Fruit fly (Drosophila melanogaster) whole organism, embryonic: ENCODE data around the gene CG9590.

Experiments
- Asciz ChIP-seq: fragments of 200-800 bp; sonication (Bioruptor generic); optimal IDR thresholded peaks from 2 replicates; lab custom pipeline; 2017; ENCODE audit warnings: missing biosample characterization, mild to moderate bottlenecking, missing genetic modification characterization, missing genetic modification reagents
- BEAF-32 ChIP-seq: fragments of 200-800 bp; sonication (Bioruptor generic); optimal IDR thresholded peaks from 3 replicates; lab custom pipeline; 2017; ENCODE audit warnings: missing biosample characterization, missing genetic modification characterization, mild to moderate bottlenecking, moderate library complexity, missing genetic modification reagents
- CG12104 ChIP-seq: fragments of 200-800 bp; sonication (Bioruptor generic); optimal IDR thresholded peaks from 3 replicates; lab custom pipeline; 2016; ENCODE audit warnings: missing biosample characterization, missing genetic modification characterization
- CG13287 ChIP-seq: fragments of 200-800 bp; sonication (Bioruptor generic); IDR thresholded peaks from 2 replicates; pipeline ENCODE4 v1.3.6; 2022; ENCODE audit warnings: missing biosample characterization, missing genetic modification characterization; ENCODE audit not compliant: partially characterized antibody
- CG14965 ChIP-seq: fragments of 200-800 bp; sonication (Bioruptor generic); optimal IDR thresholded peaks from 2 replicates; lab custom pipeline; 2016; ENCODE audit warnings: missing biosample characterization, missing genetic modification characterization, borderline replicate concordance
- CG16779 ChIP-seq: fragments of 200-800 bp; sonication (Bioruptor generic); IDR thresholded peaks from 2 replicates; pipeline ENCODE4 v1.3.6; 2022; ENCODE audit warnings: missing biosample characterization, missing genetic modification characterization
- CG16813 ChIP-seq: fragments of 200-800 bp; sonication (Bioruptor generic); IDR thresholded peaks from 3 replicates; pipeline ENCODE4 v1.3.6; 2022; ENCODE audit warnings: missing biosample characterization, missing genetic modification characterization; ENCODE audit not compliant: partially characterized antibody
- CG1832 ChIP-seq: fragments of 200-800 bp; sonication (Bioruptor generic); optimal IDR thresholded peaks from 2 replicates; lab custom pipeline; 2017; ENCODE audit warnings: missing biosample characterization, mild to moderate bottlenecking, missing genetic modification characterization, inconsistent platforms
- CG2889 ChIP-seq: fragments of 200-800 bp; sonication (Bioruptor generic); IDR thresholded peaks from 3 replicates; pipeline ENCODE4 v1.3.6; 2022; ENCODE audit warnings: missing biosample characterization, missing genetic modification characterization
- CG31365 ChIP-seq: fragments of 200-800 bp; sonication (Bioruptor generic); optimal IDR thresholded peaks from 2 replicates; lab custom pipeline; 2018; ENCODE audit warnings: missing biosample characterization, mild to moderate bottlenecking, missing genetic modification characterization
- CG32532 ChIP-seq: fragments of 200-800 bp; sonication (Bioruptor generic); IDR thresholded peaks from 2 replicates; pipeline ENCODE4 v1.3.6; 2022; ENCODE audit warnings: missing biosample characterization, missing genetic modification characterization
- CG3838 ChIP-seq: fragments of 200-800 bp; sonication (Bioruptor generic); optimal IDR thresholded peaks from 3 replicates; lab custom pipeline; 2016; ENCODE audit warnings: missing biosample characterization, missing genetic modification characterization
- CG7839 ChIP-seq: fragments of 200-800 bp; sonication (Bioruptor generic); optimal IDR thresholded peaks from 3 replicates; lab custom pipeline; 2018; ENCODE audit warnings: missing biosample characterization, mild to moderate bottlenecking, missing genetic modification characterization, moderate library complexity
- CG9215 ChIP-seq: fragments of 200-800 bp; sonication (Bioruptor generic); IDR thresholded peaks from 2 replicates; pipeline ENCODE4 v1.3.6; 2022; ENCODE audit warnings: missing biosample characterization, missing genetic modification characterization
- CG9727 ChIP-seq: fragments of 200-800 bp; sonication (Bioruptor generic); optimal IDR thresholded peaks from 3 replicates; lab custom pipeline; 2017; ENCODE audit warnings: missing biosample characterization, mild to moderate bottlenecking, missing genetic modification characterization
- Camta ChIP-seq: fragments of 200-800 bp; sonication (Bioruptor generic); optimal IDR thresholded peaks from 2 replicates; lab custom pipeline; 2016; ENCODE audit warnings: missing biosample characterization, missing genetic modification characterization
- D19B ChIP-seq: fragments of 200-800 bp; sonication (Bioruptor generic); optimal IDR thresholded peaks from 2 replicates; lab custom pipeline; 2017; ENCODE audit warnings: missing biosample characterization, mild to moderate bottlenecking, missing genetic modification characterization
- Dad ChIP-seq: fragments of 200-800 bp; sonication (Bioruptor generic); optimal IDR thresholded peaks from 3 replicates; lab custom pipeline; 2016; ENCODE audit warnings: missing biosample characterization, missing genetic modification characterization
- Dfd ChIP-seq, 2 experiments: fragments of >200 bp; optimal IDR thresholded peaks; 2 replicates each; lab custom pipeline; 2017; ENCODE audit warnings: missing biosample characterization in 2 of 2, missing genetic modification characterization in 2 of 2
- Hmr ChIP-seq: fragments of 200-800 bp; sonication (Bioruptor generic); optimal IDR thresholded peaks from 3 replicates; lab custom pipeline; 2017; ENCODE audit warnings: mild to moderate bottlenecking, missing biosample characterization, missing genetic modification reagents, missing genetic modification characterization
- Lpt ChIP-seq: fragments of >200 bp; optimal IDR thresholded peaks from 2 replicates; lab custom pipeline; 2018; ENCODE audit warnings: missing biosample characterization, missing genetic modification characterization
- Max ChIP-seq: fragments of 200-800 bp; sonication (Bioruptor generic); optimal IDR thresholded peaks from 2 replicates; lab custom pipeline; 2016; ENCODE audit warnings: missing biosample characterization, mild to moderate bottlenecking, missing genetic modification characterization
- Med ChIP-seq: fragments of 200-800 bp; sonication (Bioruptor generic); peaks from one replicate; lab custom pipeline; 2016; ENCODE audit warnings: missing biosample characterization, missing genetic modification characterization, mild to moderate bottlenecking, inconsistent platforms, moderate library complexity
- NFAT ChIP-seq: fragments of 200-800 bp; sonication (Bioruptor generic); IDR thresholded peaks from 2 replicates; pipeline ENCODE4 v1.3.6; 2022; ENCODE audit warnings: missing biosample characterization, missing genetic modification characterization
- Opbp ChIP-seq: fragments of 200-800 bp; sonication (Bioruptor generic); IDR thresholded peaks from 3 replicates; pipeline ENCODE4 v1.3.6; 2022; ENCODE audit warnings: missing biosample characterization, missing genetic modification characterization; ENCODE audit not compliant: partially characterized antibody
- PHDP ChIP-seq: fragments of 200-800 bp; sonication (Bioruptor generic); optimal IDR thresholded peaks from 3 replicates; lab custom pipeline; 2018; ENCODE audit warnings: missing biosample characterization, mild to moderate bottlenecking, missing genetic modification characterization, moderate library complexity
- Rfx ChIP-seq: fragments of 200-800 bp; sonication (Bioruptor generic); IDR thresholded peaks from 2 replicates; pipeline ENCODE4 v1.3.6; 2022; ENCODE audit warnings: missing biosample characterization, missing genetic modification characterization
- Sox100B ChIP-seq: fragments of 200-800 bp; sonication (Bioruptor generic); optimal IDR thresholded peaks from 3 replicates; lab custom pipeline; 2018; ENCODE audit warnings: missing biosample characterization, mild to moderate bottlenecking, missing genetic modification characterization
- Sry-δ ChIP-seq: fragments of 200-800 bp; sonication (Bioruptor generic); optimal IDR thresholded peaks from 2 replicates; lab custom pipeline; 2016; ENCODE audit warnings: missing biosample characterization, missing genetic modification characterization
- croc ChIP-seq: fragments of 200-800 bp; sonication (Bioruptor generic); conservative IDR thresholded peaks from 3 replicates; pipeline ENCODE4 v1.3.6; 2022; ENCODE audit warnings: missing biosample characterization, missing genetic modification characterization
- danr ChIP-seq: fragments of 200-800 bp; sonication (Bioruptor generic); IDR thresholded peaks from 2 replicates; pipeline ENCODE4 v1.3.6; 2022; ENCODE audit warnings: missing biosample characterization, missing genetic modification characterization
- dimm ChIP-seq: fragments of 200-800 bp; sonication (Bioruptor generic); IDR thresholded peaks from 2 replicates; pipeline ENCODE4 v1.3.6; 2022; ENCODE audit warnings: missing biosample characterization, missing genetic modification characterization
- dm ChIP-seq: fragments of 200-800 bp; sonication (Bioruptor generic); optimal IDR thresholded peaks from 3 replicates; lab custom pipeline; 2016; ENCODE audit warnings: missing biosample characterization, missing genetic modification characterization
- dmrt99B ChIP-seq: fragments of 200-800 bp; sonication (Bioruptor generic); optimal IDR thresholded peaks from 2 replicates; lab custom pipeline; 2018; ENCODE audit warnings: missing biosample characterization, mild to moderate bottlenecking, missing genetic modification characterization, moderate library complexity
- grau ChIP-seq: fragments of 200-800 bp; optimal IDR thresholded peaks from 3 replicates; lab custom pipeline; 2019; ENCODE audit warnings: missing biosample characterization, mild to moderate bottlenecking, missing genetic modification characterization, moderate library complexity
- grn ChIP-seq: fragments of 200-800 bp; sonication (Bioruptor generic); optimal IDR thresholded peaks from 3 replicates; lab custom pipeline; 2017; ENCODE audit warnings: missing biosample characterization, missing genetic modification characterization
- gro ChIP-seq: fragments of 200-800 bp; sonication (Bioruptor generic); optimal IDR thresholded peaks from 2 replicates; lab custom pipeline; 2016; ENCODE audit warnings: missing biosample characterization, missing genetic modification characterization
- hkb ChIP-seq, 2 experiments: fragments of 200-800 bp in 1 of 2; fragments of >200 bp in 1 of 2; sonication (Bioruptor generic) in 1 of 2; IDR thresholded peaks in 1 of 2; optimal IDR thresholded peaks in 1 of 2; 2 replicates each; pipeline versions ENCODE4 v1.3.6 to Lab custom; 2017 to 2022; ENCODE audit warnings: missing biosample characterization in 1 of 2, missing genetic modification characterization in 1 of 2
- kni ChIP-seq: fragments of 200-800 bp; sonication (Bioruptor generic); optimal IDR thresholded peaks from 3 replicates; lab custom pipeline; 2017; ENCODE audit warnings: mild to moderate bottlenecking, missing biosample characterization, missing genetic modification reagents, missing genetic modification characterization
- oc ChIP-seq: fragments of 200-800 bp; sonication (Bioruptor generic); optimal IDR thresholded peaks from 2 replicates; lab custom pipeline; 2018; ENCODE audit warnings: missing biosample characterization, mild to moderate bottlenecking, missing genetic modification characterization, moderate library complexity
- pho ChIP-seq: fragments of 200-800 bp; sonication (Bioruptor generic); optimal IDR thresholded peaks from 2 replicates; lab custom pipeline; 2016; ENCODE audit warnings: missing biosample characterization, missing genetic modification characterization
- pnt ChIP-seq: fragments of 200-800 bp; sonication (Bioruptor generic); optimal IDR thresholded peaks from 3 replicates; lab custom pipeline; 2016; ENCODE audit warnings: missing biosample characterization, missing genetic modification characterization
- pum ChIP-seq: fragments of 200-800 bp; sonication (Bioruptor generic); optimal IDR thresholded peaks from 2 replicates; lab custom pipeline; 2016; ENCODE audit warnings: missing biosample characterization, missing genetic modification characterization
- scrt ChIP-seq: fragments of 200-800 bp; sonication (Bioruptor generic); optimal IDR thresholded peaks from 2 replicates; lab custom pipeline; 2018; ENCODE audit warnings: missing biosample characterization, mild to moderate bottlenecking, missing genetic modification characterization, moderate library complexity
- slp2 ChIP-seq: fragments of 200-800 bp; sonication (Bioruptor generic); optimal IDR thresholded peaks from 2 replicates; lab custom pipeline; 2016; ENCODE audit warnings: missing biosample characterization, missing genetic modification characterization
- trem ChIP-seq: fragments of 200-800 bp; optimal IDR thresholded peaks from 3 replicates; lab custom pipeline; 2019; ENCODE audit warnings: missing biosample characterization, mild to moderate bottlenecking, missing genetic modification characterization, moderate library complexity
- tup ChIP-seq: fragments of 200-800 bp; sonication (Bioruptor generic); optimal IDR thresholded peaks from 2 replicates; lab custom pipeline; 2016; ENCODE audit warnings: missing biosample characterization, mild to moderate bottlenecking, missing genetic modification characterization, moderate library complexity
- z ChIP-seq: fragments of 200-800 bp; sonication (Bioruptor generic); IDR thresholded peaks from 3 replicates; pipeline ENCODE4 v1.3.6; 2022; ENCODE audit warnings: missing biosample characterization, missing genetic modification characterization

CG9590 gene

dm6 chr3R:15762815-15763214 lies 23.7 kb upstream of the CG9590 start, which contains the start of gene CG12784:
CG12784 (plus strand) TSS chr3R:15763115.
- TF ChIP-seq pho (no peak), Max (no peak), hkb (optimal IDR thresholded peaks at IDR 0.05; lab: Kevin White, UChicago) (no peak), hkb (GFP tag; IDR thresholded peaks at IDR 0.05; lab: Robert Waterston, UW) (no peak), CG16779 (GFP tag; lab: Robert Waterston, UW) (no peak), CG3838 (GFP tag; lab: Kevin White, UChicago) (no peak), CG12104 (GFP tag; lab: Kevin White, UChicago) (no peak), dm (GFP tag; lab: Kevin White, UChicago) (no peak), D19B (GFP tag; lab: Kevin White, UChicago) (no peak), pum (GFP tag; lab: Kevin White, UChicago) (no peak), trem (tag; lab: Kevin White, UChicago) (no peak)

dm6 chr3R:15767338-15767737 lies 19.2 kb upstream of the CG9590 start, which contains the start of gene CG5623:
CG5623 (minus strand) TSS chr3R:15767438.
- no peak for TF ChIP-seq gro (GFP tag; lab: Kevin White, UChicago)
- no peak for TF ChIP-seq CG14965
- TF ChIP-seq oc: no peak
- TF ChIP-seq grn (GFP tag; lab: Kevin White, UChicago): no peak
- no peak for TF ChIP-seq PHDP (tag; lab: Kevin White, UChicago)
- no peak for TF ChIP-seq CG7839
- no peak for TF ChIP-seq danr
- no peak for TF ChIP-seq grau
- TF ChIP-seq Asciz (GFP tag; lab: Kevin White, UChicago): no peak
- no peak for TF ChIP-seq CG9727
- TF ChIP-seq Med (GFP tag; lab: Kevin White, UChicago): no peak
- TF ChIP-seq slp2 (GFP tag; lab: Kevin White, UChicago): no peak
- no peak for TF ChIP-seq dimm (GFP tag; lab: Robert Waterston, UW)
- TF ChIP-seq CG9215 (GFP tag; lab: Robert Waterston, UW): no peak
- no peak for TF ChIP-seq dmrt99B
- TF ChIP-seq, all 482 proteins: peak for 0

DNA sequence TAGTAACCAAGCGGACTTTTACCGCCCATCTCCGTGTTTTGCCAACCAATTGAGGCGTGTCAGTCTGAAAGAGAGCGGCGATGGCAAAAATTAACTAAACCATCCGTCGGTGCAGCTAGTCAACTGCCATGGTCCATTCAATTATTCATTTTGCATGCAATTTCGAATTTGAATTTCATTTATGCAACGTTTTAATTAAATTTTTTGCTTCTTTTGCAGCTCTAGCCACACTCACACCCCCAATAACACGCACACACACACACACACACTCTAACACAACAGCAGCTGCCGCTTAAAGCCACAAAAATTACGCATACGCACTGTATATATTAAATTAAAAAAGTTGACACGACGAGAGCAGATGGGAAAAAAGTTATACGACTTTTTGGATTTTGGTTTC lies 17.6 kb upstream of the CG9590 start:
- TF ChIP-seq Dfd (GFP tag; optimal IDR thresholded peaks at IDR 0.05; lab: Kevin White, UChicago) (peak in 1 of 2 experiments; percentile 58), Camta (GFP tag; lab: Kevin White, UChicago) (no peak), kni (GFP tag; lab: Kevin White, UChicago) (no peak), CG31365 (tag; lab: Kevin White, UChicago) (no peak), Lpt (GFP tag; lab: Kevin White, UChicago) (no peak), pnt (GFP tag; lab: Kevin White, UChicago) (no peak)

DNA sequence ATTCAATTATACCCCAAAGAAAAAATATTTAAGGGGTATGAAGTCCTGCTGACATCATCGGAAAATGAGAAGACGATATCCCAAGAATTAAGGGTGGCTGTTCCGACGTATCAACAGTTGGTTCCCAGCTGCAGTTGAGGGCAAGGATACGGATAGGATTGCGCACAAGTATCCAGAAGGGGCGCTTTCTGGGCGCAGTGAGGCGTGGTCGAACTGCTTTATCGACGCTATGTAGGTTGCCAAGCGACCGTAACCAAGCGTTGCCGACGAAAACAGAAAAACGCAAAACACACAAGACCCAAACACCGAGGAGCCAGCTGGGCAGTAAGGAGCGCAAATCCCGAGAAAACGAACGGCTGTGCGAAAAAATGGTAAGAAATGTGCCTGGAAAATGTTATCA lies 12.4 kb upstream of the CG9590 start, which contains the start of gene Ttc26:
Gene Ttc26, plus strand, starts transcription at position 289 of the 400 bp plus-strand sequence.
- TF ChIP-seq CG2889 (GFP tag; lab: Robert Waterston, UW) (no peak), Rfx (GFP tag; lab: Robert Waterston, UW) (peak; percentile 61; the same call in 1 of the 2 replicates), tup (GFP tag; lab: Kevin White, UChicago) (no peak), scrt (peak; percentile 71), CG13287 (GFP tag; lab: Robert Waterston, UW) (no peak), CG1832 (GFP tag; lab: Kevin White, UChicago) (no peak), BEAF-32 (no peak), z (GFP tag; lab: Robert Waterston, UW) (no peak), CG16813 (no peak), Sox100B (GFP tag; lab: Kevin White, UChicago) (no peak), Hmr (GFP tag; lab: Kevin White, UChicago) (no peak), NFAT (no peak), croc (no peak), Opbp (GFP tag; lab: Robert Waterston, UW) (no peak), Asciz (GFP tag; lab: Kevin White, UChicago) (no peak), CG32532 (GFP tag; lab: Robert Waterston, UW) (no peak), Sry-δ (no peak), CG31365 (tag; lab: Kevin White, UChicago) (peak; percentile 53), Dad (no peak)
